Fruit fly (Drosophila melanogaster): ENCODE measurements around the gene ppk31.

ppk31 gene

dm6 chr3R:27137914-27138323 is 25.0 kb upstream of the ppk31 start (continued):
- TF ChIP-seq CG10431 (GFP tag; optimal IDR thresholded peaks at IDR 0.05) = peak; percentile 24
- TF ChIP-seq CG17912 (GFP tag; optimal IDR thresholded peaks at IDR 0.05) = peak; percentile 59
- no peak for TF ChIP-seq pho (GFP tag; optimal IDR thresholded peaks at IDR 0.05)
- no peak for TF ChIP-seq stwl (tag; optimal IDR thresholded peaks at IDR 0.05)
- no peak for TF ChIP-seq Dfd (GFP tag; optimal IDR thresholded peaks at IDR 0.05)
- no peak for TF ChIP-seq Dref (GFP tag; IDR thresholded peaks at IDR 0.05)
- peak; percentile 84 for TF ChIP-seq kni (GFP tag; optimal IDR thresholded peaks at IDR 0.05)
- peak; percentile 60 for TF ChIP-seq Mes4 (GFP tag; optimal IDR thresholded peaks at IDR 0.05)
- peak; percentile 26; the same call in 1 of the 2 replicates for TF ChIP-seq Drgx (GFP tag; IDR thresholded peaks at IDR 0.05)
- no peak for TF ChIP-seq pb (GFP tag; optimal IDR thresholded peaks at IDR 0.05)
- TF ChIP-seq Dad (GFP tag; optimal IDR thresholded peaks at IDR 0.05) = no peak
- no peak for TF ChIP-seq Usf (GFP tag; optimal IDR thresholded peaks at IDR 0.05)
- TF ChIP-seq CG30431 (GFP tag; optimal IDR thresholded peaks at IDR 0.05) = no peak
- no peak for TF ChIP-seq CG12942 (GFP tag; optimal IDR thresholded peaks at IDR 0.05)
- peak; percentile 30 for TF ChIP-seq PHDP (tag; optimal IDR thresholded peaks at IDR 0.05)
- TF ChIP-seq lov (optimal IDR thresholded peaks at IDR 0.05) = no peak
- TF ChIP-seq lov (GFP tag; IDR thresholded peaks at IDR 0.05) = no peak
- peak; percentile 28 for TF ChIP-seq unpg (GFP tag; optimal IDR thresholded peaks at IDR 0.05)
- peak; percentile 35 for TF ChIP-seq CG18599 (GFP tag; optimal IDR thresholded peaks at IDR 0.05)
- peak; percentile 54 for TF ChIP-seq dmrt99B (tag; optimal IDR thresholded peaks at IDR 0.05)
- TF ChIP-seq CG10209 (GFP tag; optimal IDR thresholded peaks at IDR 0.05) = peak; percentile 11
- TF ChIP-seq Deaf1 (tag; optimal IDR thresholded peaks at IDR 0.05) = no peak
- TF ChIP-seq gcm2 (GFP tag; optimal IDR thresholded peaks at IDR 0.05) = no peak
- TF ChIP-seq trh (GFP tag; optimal IDR thresholded peaks at IDR 0.05) = peak; percentile 24
- TF ChIP-seq chm (GFP tag; IDR thresholded peaks at IDR 0.05) = no peak
- peak; percentile 10 for TF ChIP-seq CG10267 (tag; optimal IDR thresholded peaks at IDR 0.05)
- no peak for TF ChIP-seq Bdp1 (GFP tag; optimal IDR thresholded peaks at IDR 0.05)
- peak; percentile 56; the same call in 2 of the 3 replicates for TF ChIP-seq CG17361 (GFP tag; IDR thresholded peaks at IDR 0.05)
- TF ChIP-seq knrl (GFP tag; IDR thresholded peaks at IDR 0.05; ENCODE audit: partially characterized antibody) = no peak
- no peak for TF ChIP-seq CG13624 (GFP tag; optimal IDR thresholded peaks at IDR 0.05)
- TF ChIP-seq Gsc (GFP tag; IDR thresholded peaks at IDR 0.05) = no peak
- TF ChIP-seq odd (GFP tag; optimal IDR thresholded peaks at IDR 0.05) = peak; percentile 63
- TF ChIP-seq Mrtf (GFP tag; IDR thresholded peaks at IDR 0.05) = no peak
- TF ChIP-seq CG11723 (GFP tag; optimal IDR thresholded peaks at IDR 0.05) = peak; percentile 67
- no peak for TF ChIP-seq CG30020 (tag; optimal IDR thresholded peaks at IDR 0.05)
- peak; percentile 52 for TF ChIP-seq CG12236 (GFP tag; optimal IDR thresholded peaks at IDR 0.05)
- peak; percentile 26 for TF ChIP-seq CG14710 (tag; optimal IDR thresholded peaks at IDR 0.05)
- TF ChIP-seq CG8281 (tag; optimal IDR thresholded peaks at IDR 0.05) = peak; percentile 21
- TF ChIP-seq run (tag; optimal IDR thresholded peaks at IDR 0.05) = peak; percentile 51
- no peak for TF ChIP-seq CHES-1-like (GFP tag; optimal IDR thresholded peaks at IDR 0.05)
- TF ChIP-seq CG1233 (GFP tag; optimal IDR thresholded peaks at IDR 0.05) = no peak
- no peak for TF ChIP-seq CG2120 (GFP tag; optimal IDR thresholded peaks at IDR 0.05)
- TF ChIP-seq wor (GFP tag; IDR thresholded peaks at IDR 0.05) = no peak
- no peak for TF ChIP-seq amos (GFP tag; IDR thresholded peaks at IDR 0.05; ENCODE audit: partially characterized antibody)
- TF ChIP-seq scrt (GFP tag; optimal IDR thresholded peaks at IDR 0.05) = no peak
- no peak for TF ChIP-seq Doc2 (GFP tag; IDR thresholded peaks at IDR 0.05)
- no peak for TF ChIP-seq phol (tag; optimal IDR thresholded peaks at IDR 0.05)
- TF ChIP-seq Med (GFP tag) = peak; percentile 80
- TF ChIP-seq CG16779 (GFP tag; IDR thresholded peaks at IDR 0.05) = no peak
- TF ChIP-seq Asciz (GFP tag; optimal IDR thresholded peaks at IDR 0.05) = peak; percentile 81
- peak; percentile 22 for TF ChIP-seq CG3838 (GFP tag; optimal IDR thresholded peaks at IDR 0.05)
- no peak for TF ChIP-seq gfzf (GFP tag; optimal IDR thresholded peaks at IDR 0.05)
